Fruit fly (Drosophila melanogaster): ENCODE measurements around the gene CG33777.
A peak's percentile ranks its signal among the peaks of the same experiment; 100 is the strongest.

The CG33777 gene

dm6 chr3L:4543807-4544197 lies 11.2 kb downstream of the CG33777 start:
- TF ChIP-seq exex (tag; optimal IDR thresholded peaks at IDR 0.05) (peak; percentile 15), Poxn (GFP tag; IDR thresholded peaks at IDR 0.05) (no peak), CG10147 (GFP tag; optimal IDR thresholded peaks at IDR 0.05) (no peak), Pdp1 (GFP tag; optimal IDR thresholded peaks at IDR 0.05) (peak in 1 of 2 experiments; percentile 69), CG9817 (tag; optimal IDR thresholded peaks at IDR 0.05) (no peak), CG14441 (GFP tag; IDR thresholded peaks at IDR 0.05) (0 out of 2 replicates have a peak, but pooled peaks have one; percentile 14), Blimp-1 (GFP tag; optimal IDR thresholded peaks at IDR 0.05) (peak; percentile 50), Ets65A (GFP tag) (no peak), Mrtf (GFP tag; IDR thresholded peaks at IDR 0.05) (no peak), ranshi (GFP tag; IDR thresholded peaks at IDR 0.05) (no peak), sna (GFP tag; IDR thresholded peaks at IDR 0.05; ENCODE audit: partially characterized antibody) (no peak), otp (GFP tag; IDR thresholded peaks at IDR 0.05) (0 out of 3 replicates have a peak, but pooled peaks have one; percentile 39), CG4424 (GFP tag; optimal IDR thresholded peaks at IDR 0.05) (no peak), ssp (GFP tag; IDR thresholded peaks at IDR 0.05) (no peak), CG1233 (GFP tag; optimal IDR thresholded peaks at IDR 0.05) (no peak), hth (optimal IDR thresholded peaks at IDR 0.05) (no peak), CG31388 (GFP tag; optimal IDR thresholded peaks at IDR 0.05) (no peak), maf-S (GFP tag; optimal IDR thresholded peaks at IDR 0.05) (no peak), CG11085 (GFP tag; IDR thresholded peaks at IDR 0.05) (no peak), Hr78 (GFP tag; optimal IDR thresholded peaks at IDR 0.05) (peak in 1 of 2 experiments; percentile 33), CG3847 (GFP tag; IDR thresholded peaks at IDR 0.05) (peak; percentile 11; the same call in 1 of the 2 replicates), Eip74EF (GFP tag; optimal IDR thresholded peaks at IDR 0.05) (no peak), CG16815 (GFP tag; optimal IDR thresholded peaks at IDR 0.05) (no peak), repo (GFP tag; optimal IDR thresholded peaks at IDR 0.05) (no peak), jing (GFP tag; optimal IDR thresholded peaks at IDR 0.05) (no peak), CG1832 (GFP tag; optimal IDR thresholded peaks at IDR 0.05) (peak; percentile 32), tap (tag; optimal IDR thresholded peaks at IDR 0.05) (no peak), HLH3B (GFP tag; IDR thresholded peaks at IDR 0.05) (no peak), Hr3 (GFP tag; optimal IDR thresholded peaks at IDR 0.05) (no peak), Side (GFP tag; optimal IDR thresholded peaks at IDR 0.05) (no peak), crol (GFP tag; IDR thresholded peaks at IDR 0.05) (peak; percentile 86), sob (GFP tag; IDR thresholded peaks at IDR 0.05) (no peak), ftz-f1 (GFP tag; optimal IDR thresholded peaks at IDR 0.05) (peak; percentile 7), Fer1 (GFP tag; optimal IDR thresholded peaks at IDR 0.05) (no peak), CG10209 (GFP tag; optimal IDR thresholded peaks at IDR 0.05) (no peak), CG2199 (GFP tag; IDR thresholded peaks at IDR 0.05) (0 out of 3 replicates have a peak, but pooled peaks have one; percentile 38), Med (GFP tag) (peak; percentile 78), pros (GFP tag; optimal IDR thresholded peaks at IDR 0.05) (no peak), CG5953 (GFP tag; IDR thresholded peaks at IDR 0.05) (0 out of 2 replicates have a peak, but pooled peaks have one; percentile 29), lab (GFP tag; optimal IDR thresholded peaks at IDR 0.05) (peak; percentile 21), CG9932 (GFP tag; IDR thresholded peaks at IDR 0.05) (0 out of 2 replicates have a peak, but pooled peaks have one; percentile 19), Ravus (GFP tag; IDR thresholded peaks at IDR 0.05) (no peak), chm (GFP tag; IDR thresholded peaks at IDR 0.05) (peak; percentile 53; the same call in 1 of the 2 replicates), vnd (GFP tag; IDR thresholded peaks at IDR 0.05; ENCODE audit: partially characterized antibody) (no peak), CG11560 (tag; IDR thresholded peaks at IDR 0.05) (no peak), CG2129 (GFP tag; IDR thresholded peaks at IDR 0.05; ENCODE audit: partially characterized antibody) (no peak), CG13287 (GFP tag; IDR thresholded peaks at IDR 0.05; ENCODE audit: partially characterized antibody) (no peak), scrt (GFP tag; optimal IDR thresholded peaks at IDR 0.05) (no peak), grau (tag; optimal IDR thresholded peaks at IDR 0.05) (no peak), Xbp1 (GFP tag; optimal IDR thresholded peaks at IDR 0.05) (no peak), emc (GFP tag; optimal IDR thresholded peaks at IDR 0.05) (no peak)

Data from whole organism, embryonic.